Fruit fly (Drosophila melanogaster): ENCODE results near the gene Cp18.

- TF ChIP-seq CG8478 (optimal IDR thresholded peaks at IDR 0.05) (no peak), CTCF (optimal IDR thresholded peaks at IDR 0.05) (no peak)
Observed at dm6 chr3L:8725674-8726073, 917 bp upstream of the Cp18 start, which contains the start of gene CG43965.
